ENCODE assay signal across 3 fruit fly cellular contexts in the genomic region with DNA sequence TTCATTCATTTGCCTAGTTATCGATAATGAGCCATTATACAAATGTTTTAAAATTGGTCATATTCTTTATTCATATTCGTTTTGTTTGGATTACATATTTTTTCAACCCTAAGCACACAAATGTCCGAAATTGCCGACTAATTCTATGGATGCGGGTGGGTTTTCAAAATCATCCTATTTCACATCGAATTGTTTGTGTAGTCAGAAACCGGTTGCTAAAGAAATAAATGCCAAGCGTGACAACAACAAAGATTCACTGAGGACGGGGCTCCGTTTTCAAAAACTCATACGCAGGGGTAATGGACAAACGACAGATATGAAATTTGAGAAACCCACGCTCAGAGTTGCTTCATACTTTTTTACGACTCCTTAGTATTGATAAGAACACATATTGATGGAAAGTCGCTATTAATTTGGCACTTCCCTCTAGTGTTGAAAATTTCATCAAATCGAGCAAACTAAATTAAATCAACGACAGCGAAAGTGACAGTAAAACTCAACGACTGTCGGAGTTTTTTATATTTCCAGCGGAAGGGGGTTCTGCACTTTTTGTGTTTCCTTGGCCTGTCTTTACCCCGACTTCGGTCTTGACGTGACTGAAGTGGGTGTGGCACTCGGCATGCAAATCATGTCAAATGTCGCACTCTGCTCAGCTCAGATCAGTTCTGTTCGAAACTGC.
TF ChIP-seq lines count a peak whose summit lies in the region.

No protein-coding gene starts in this region.

- TF ChIP-seq CTCF in whole organism, embryonic (GFP tag; optimal IDR thresholded peaks at IDR 0.05; lab: Kevin White, UChicago), result no peak

TF ChIP-seq in whole organism, adult, 20 proteins besides CTCF, POLR2A, EP300 and RAD21:
- TF ChIP-seq tj (GFP tag; optimal IDR thresholded peaks at IDR 0.05; lab: Kevin White, UChicago) (peak; percentile 7), CG12768 (GFP tag; optimal IDR thresholded peaks at IDR 0.05; lab: Kevin White, UChicago) (no peak), cnc (optimal IDR thresholded peaks at IDR 0.05; lab: Kevin White, UChicago) (no peak)
TF ChIP-seq in whole organism, adult: peak in this region for 1.

TF ChIP-seq in whole organism, embryonic, 481 proteins besides CTCF, POLR2A, EP300 and RAD21:
- TF ChIP-seq CG6654 (GFP tag; optimal IDR thresholded peaks at IDR 0.05; lab: Kevin White, UChicago) (no peak), Awh (GFP tag; IDR thresholded peaks at IDR 0.05; lab: Robert Waterston, UW) (0 out of 2 replicates have a peak, but pooled peaks have one; percentile 14), insv (GFP tag; optimal IDR thresholded peaks at IDR 0.05; lab: Kevin White, UChicago) (peak in 1 of 2 experiments; percentile 63), CG4360 (GFP tag; IDR thresholded peaks at IDR 0.05; lab: Robert Waterston, UW) (peak; percentile 66), CG10321 (GFP tag; IDR thresholded peaks at IDR 0.05; lab: Robert Waterston, UW) (no peak), crp (GFP tag; optimal IDR thresholded peaks at IDR 0.05; lab: Kevin White, UChicago) (no peak), Eip74EF (GFP tag; optimal IDR thresholded peaks at IDR 0.05; lab: Kevin White, UChicago) (peak in 1 of 2 experiments; percentile 56), Blimp-1 (GFP tag; optimal IDR thresholded peaks at IDR 0.05; lab: Kevin White, UChicago) (peak; percentile 51), stwl (tag; optimal IDR thresholded peaks at IDR 0.05; lab: Kevin White, UChicago) (peak; percentile 14), pros (GFP tag; optimal IDR thresholded peaks at IDR 0.05; lab: Kevin White, UChicago) (peak; percentile 78), CG2199 (GFP tag; IDR thresholded peaks at IDR 0.05; lab: Robert Waterston, UW) (peak; percentile 26; the same call in 1 of the 3 replicates), pb (GFP tag; optimal IDR thresholded peaks at IDR 0.05; lab: Kevin White, UChicago) (no peak), gcm (GFP tag; optimal IDR thresholded peaks at IDR 0.05; lab: Kevin White, UChicago) (peak; percentile 42), zfh1 (GFP tag; IDR thresholded peaks at IDR 0.05; lab: Robert Waterston, UW) (no peak), sens (GFP tag; lab: Kevin White, UChicago) (peak; percentile 44), Six4 (GFP tag; optimal IDR thresholded peaks at IDR 0.05; lab: Kevin White, UChicago) (peak; percentile 26), CG8281 (tag; optimal IDR thresholded peaks at IDR 0.05; lab: Kevin White, UChicago) (peak; percentile 19)

TF ChIP-seq in whole organism, prepupa, 60 proteins besides CTCF, POLR2A, EP300 and RAD21:
- TF ChIP-seq Eip78C (GFP tag; lab: Kevin White, UChicago) (peak; percentile 22), fkh (GFP tag; optimal IDR thresholded peaks at IDR 0.05; lab: Kevin White, UChicago) (peak; percentile 24), CG11294 (GFP tag; IDR thresholded peaks at IDR 0.05; lab: Robert Waterston, UW) (no peak), Blimp-1 (GFP tag; optimal IDR thresholded peaks at IDR 0.05; lab: Kevin White, UChicago) (peak; percentile 60), vri (GFP tag; optimal IDR thresholded peaks at IDR 0.05; lab: Kevin White, UChicago) (no peak), CG8632 (GFP tag; optimal IDR thresholded peaks at IDR 0.05; lab: Kevin White, UChicago) (no peak), ss (GFP tag; optimal IDR thresholded peaks at IDR 0.05; lab: Kevin White, UChicago) (peak in 1 of 2 experiments; percentile 17)
